Fruit fly (Drosophila melanogaster) S2 (cell line): Measurements from ENCODE around the gene Stip1.

Experiments used
- CG8478 ChIP-seq: fragments of >200 bp; optimal IDR thresholded peaks from 2 replicates; lab custom pipeline; 2018
- CTCF ChIP-seq, 2 experiments: fragments of >200 bp; optimal IDR thresholded peaks; 2 replicates each; lab custom pipeline; 2018

dm6 chr2L:252174-252573, 42.7 kb upstream of the Stip1 start, which contains the start of gene Rpp30:
- TF ChIP-seq CG8478 (no peak), CTCF (optimal IDR thresholded peaks at IDR 0.05; lab: Kevin White, UChicago) (peak in 1 of 2 experiments; percentile 21)
